Worm (Caenorhabditis elegans): ENCODE results near the gene C49A9.2.
"Not testable (repeated sequence)": the region's sequence is repeated elsewhere in the genome, so short reads cannot be mapped to it uniquely, and the experiment has no call there.

The C49A9.2 gene

DNA sequence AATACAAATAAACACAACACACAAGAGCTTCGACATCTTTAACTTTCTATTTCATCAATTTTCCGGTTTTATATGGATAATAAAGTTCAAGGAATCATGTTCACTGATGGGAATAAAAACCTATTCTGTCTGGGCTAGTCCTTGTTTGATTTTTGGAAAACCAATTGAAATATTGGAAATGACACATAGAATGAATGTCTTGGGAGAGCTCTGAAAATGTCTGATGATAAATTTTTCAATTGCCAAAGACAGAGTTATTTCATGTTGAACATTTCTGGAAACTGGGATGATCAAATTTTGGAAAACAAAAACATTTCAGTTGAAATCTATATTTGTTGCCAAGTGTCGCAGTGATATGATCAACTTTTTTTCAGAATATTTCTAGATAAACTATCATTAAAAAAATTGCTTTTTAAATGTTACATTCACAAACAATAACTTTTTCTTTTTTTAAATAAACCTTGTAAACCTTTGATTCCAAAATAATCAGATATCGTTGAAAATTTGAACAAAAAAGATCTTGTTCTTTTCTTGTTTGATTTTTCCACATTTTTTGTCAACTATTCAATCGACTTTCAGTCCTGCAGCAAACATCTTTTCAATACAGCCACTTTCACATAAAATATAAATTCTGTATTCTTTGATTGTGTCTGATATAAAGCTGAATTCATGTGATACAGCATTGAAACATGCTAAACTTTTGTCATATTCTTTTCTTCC is 12.4 kb downstream of the C49A9.2 start, which contains the start of the genes F58F9.6 and F58F9.8:
Gene F58F9.6 (minus strand): TSS at position 101 of the 720 bp plus-strand sequence.
Gene F58F9.8 (plus strand): TSS at position 670 of the 720 bp plus-strand sequence.
- TF ChIP-seq ref-1 (GFP tag; conservative IDR thresholded peaks at IDR 0.05) = no peak
- no peak for TF ChIP-seq tab-1 (GFP tag; IDR thresholded peaks at IDR 0.05)
- no peak for TF ChIP-seq ztf-29 (GFP tag; IDR thresholded peaks at IDR 0.05)
- no peak for TF ChIP-seq ztf-23 (GFP tag; IDR thresholded peaks at IDR 0.05)
- no peak for TF ChIP-seq cog-1 (tag; optimal IDR thresholded peaks at IDR 0.05)
- no peak for TF ChIP-seq med-1 (GFP tag; optimal IDR thresholded peaks at IDR 0.05; ENCODE audit: insufficient read depth)
- no peak for TF ChIP-seq T22C8.4 (GFP tag; IDR thresholded peaks at IDR 0.05)
- no peak for TF ChIP-seq klf-2 (GFP tag; conservative IDR thresholded peaks at IDR 0.05)

ce11 chrIV:6239993-6240392 is 14.8 kb downstream of the C49A9.2 start, which contains the start of gene F58F9.9:
F58F9.9 (plus strand) TSS chrIV:6240293.
- no peak for TF ChIP-seq T22C8.4 (GFP tag; IDR thresholded peaks at IDR 0.05)
- TF ChIP-seq ztf-29 (GFP tag; IDR thresholded peaks at IDR 0.05) = no peak
- TF ChIP-seq tab-1 (GFP tag; IDR thresholded peaks at IDR 0.05) = no peak

ce11 chrIV:6248486-6248885 is 23.2 kb downstream of the C49A9.2 start, which contains the start of gene acox-3:
acox-3 (minus strand) TSS chrIV:6248492.
- TF ChIP-seq klf-2 (GFP tag; conservative IDR thresholded peaks at IDR 0.05) (no peak), flt-1 (GFP tag; IDR thresholded peaks at IDR 0.05) (no peak), ztf-29 (GFP tag; IDR thresholded peaks at IDR 0.05) (no peak), med-1 (GFP tag; optimal IDR thresholded peaks at IDR 0.05; ENCODE audit: insufficient read depth) (no peak), tab-1 (GFP tag; IDR thresholded peaks at IDR 0.05) (no peak), cog-1 (tag; optimal IDR thresholded peaks at IDR 0.05) (no peak), ztf-23 (GFP tag; IDR thresholded peaks at IDR 0.05) (no peak), ref-1 (GFP tag; conservative IDR thresholded peaks at IDR 0.05) (no peak), T22C8.4 (GFP tag; IDR thresholded peaks at IDR 0.05) (no peak)

DNA sequence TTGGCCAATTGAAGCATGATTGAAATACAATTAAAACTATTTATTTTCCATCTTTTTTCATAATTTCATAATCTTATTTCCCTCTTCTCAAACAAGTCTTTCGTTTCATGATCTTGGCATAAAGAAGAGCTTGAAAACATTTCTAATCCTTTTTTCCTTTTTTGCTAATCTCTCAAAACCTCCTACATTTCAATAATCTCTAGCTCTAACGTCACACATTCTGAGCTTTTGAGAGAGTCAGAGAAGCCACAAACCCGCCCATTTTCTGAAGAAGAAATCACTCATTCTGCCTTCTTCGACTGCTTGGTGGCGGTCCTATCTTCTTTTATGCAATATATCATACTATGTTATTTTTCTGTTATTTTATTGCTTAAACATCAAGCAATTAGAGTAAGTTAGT is 24.3 kb downstream of the C49A9.2 start, which contains the start of gene F58F9.1:
Gene F58F9.1 (plus strand): TSS at position 251 of the 400 bp plus-strand sequence.
- TF ChIP-seq tab-1 (GFP tag; IDR thresholded peaks at IDR 0.05) (no peak), ref-1 (GFP tag; conservative IDR thresholded peaks at IDR 0.05) (no peak), klf-2 (GFP tag; conservative IDR thresholded peaks at IDR 0.05) (no peak), T22C8.4 (GFP tag; IDR thresholded peaks at IDR 0.05) (no peak), ztf-29 (GFP tag; IDR thresholded peaks at IDR 0.05) (no peak), med-1 (GFP tag; optimal IDR thresholded peaks at IDR 0.05; ENCODE audit: insufficient read depth) (no peak), cog-1 (tag; optimal IDR thresholded peaks at IDR 0.05) (no peak), ztf-23 (GFP tag; IDR thresholded peaks at IDR 0.05) (no peak), flt-1 (GFP tag; IDR thresholded peaks at IDR 0.05) (no peak)

- not testable (repeated sequence) for TF ChIP-seq cog-1 (tag; optimal IDR thresholded peaks at IDR 0.05); flt-1 (GFP tag; IDR thresholded peaks at IDR 0.05); med-1 (GFP tag; optimal IDR thresholded peaks at IDR 0.05; ENCODE audit: insufficient read depth)
Measured at ce11 chrIV:6253000-6253399, 27.8 kb downstream of the C49A9.2 start, which contains the start of gene T13A10.2. T13A10.2 (plus strand) TSS chrIV:6253300.

DNA sequence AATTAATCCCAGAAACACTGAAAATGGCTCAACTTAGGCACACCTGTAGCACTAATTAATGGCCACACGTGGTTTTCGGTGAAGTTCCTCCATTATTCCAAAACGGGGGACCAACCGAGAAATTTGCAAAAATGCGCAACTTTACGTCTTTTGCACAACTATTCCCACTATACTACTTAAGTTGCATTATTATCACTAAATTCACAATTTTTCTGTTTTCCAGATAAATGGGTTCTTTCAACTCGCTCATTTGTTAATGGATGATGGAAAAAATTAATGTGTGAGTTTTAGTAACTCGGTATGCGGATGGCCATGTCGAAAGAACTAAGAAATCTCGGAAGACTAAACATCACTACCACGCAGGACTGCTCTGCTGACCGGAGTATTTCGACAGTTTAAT is 29.4 kb downstream of the C49A9.2 start, which contains the start of gene T13A10.64:
Gene T13A10.64 (plus strand): TSS at position 301 of the 400 bp plus-strand sequence.
- TF ChIP-seq klf-2 (GFP tag; conservative IDR thresholded peaks at IDR 0.05) = no peak
- no peak for TF ChIP-seq ref-1 (GFP tag; conservative IDR thresholded peaks at IDR 0.05)
- TF ChIP-seq ztf-23 (GFP tag; IDR thresholded peaks at IDR 0.05) = no peak
- TF ChIP-seq T22C8.4 (GFP tag; IDR thresholded peaks at IDR 0.05) = no peak
- no peak for TF ChIP-seq cog-1 (tag; optimal IDR thresholded peaks at IDR 0.05)
- no peak for TF ChIP-seq ztf-29 (GFP tag; IDR thresholded peaks at IDR 0.05)
- no peak for TF ChIP-seq tab-1 (GFP tag; IDR thresholded peaks at IDR 0.05)
- TF ChIP-seq flt-1 (GFP tag; IDR thresholded peaks at IDR 0.05) = no peak
- TF ChIP-seq med-1 (GFP tag; optimal IDR thresholded peaks at IDR 0.05; ENCODE audit: insufficient read depth) = no peak

ce11 chrIV:6258967-6259366 is 33.7 kb downstream of the C49A9.2 start:
- no peak for TF ChIP-seq med-1 (GFP tag; optimal IDR thresholded peaks at IDR 0.05; ENCODE audit: insufficient read depth)
- no peak for TF ChIP-seq klf-2 (GFP tag; conservative IDR thresholded peaks at IDR 0.05)
- no peak for TF ChIP-seq ztf-23 (GFP tag; IDR thresholded peaks at IDR 0.05)
- no peak for TF ChIP-seq ztf-29 (GFP tag; IDR thresholded peaks at IDR 0.05)
- no peak for TF ChIP-seq tab-1 (GFP tag; IDR thresholded peaks at IDR 0.05)
- TF ChIP-seq flt-1 (GFP tag; IDR thresholded peaks at IDR 0.05) = no peak
- no peak for TF ChIP-seq ref-1 (GFP tag; conservative IDR thresholded peaks at IDR 0.05)
- no peak for TF ChIP-seq T22C8.4 (GFP tag; IDR thresholded peaks at IDR 0.05)
- TF ChIP-seq cog-1 (tag; optimal IDR thresholded peaks at IDR 0.05) = no peak

- TF ChIP-seq cog-1 (tag; optimal IDR thresholded peaks at IDR 0.05) (no peak), ref-1 (GFP tag; conservative IDR thresholded peaks at IDR 0.05) (no peak), T22C8.4 (GFP tag; IDR thresholded peaks at IDR 0.05) (no peak), flt-1 (GFP tag; IDR thresholded peaks at IDR 0.05) (no peak), klf-2 (GFP tag; conservative IDR thresholded peaks at IDR 0.05) (no peak), ztf-29 (GFP tag; IDR thresholded peaks at IDR 0.05) (no peak), ztf-23 (GFP tag; IDR thresholded peaks at IDR 0.05) (no peak)
Measured at ce11 chrIV:6259732-6260131, 34.5 kb downstream of the C49A9.2 start, which contains the start of gene nlp-16. nlp-16 (minus strand) TSS chrIV:6259832.

DNA sequence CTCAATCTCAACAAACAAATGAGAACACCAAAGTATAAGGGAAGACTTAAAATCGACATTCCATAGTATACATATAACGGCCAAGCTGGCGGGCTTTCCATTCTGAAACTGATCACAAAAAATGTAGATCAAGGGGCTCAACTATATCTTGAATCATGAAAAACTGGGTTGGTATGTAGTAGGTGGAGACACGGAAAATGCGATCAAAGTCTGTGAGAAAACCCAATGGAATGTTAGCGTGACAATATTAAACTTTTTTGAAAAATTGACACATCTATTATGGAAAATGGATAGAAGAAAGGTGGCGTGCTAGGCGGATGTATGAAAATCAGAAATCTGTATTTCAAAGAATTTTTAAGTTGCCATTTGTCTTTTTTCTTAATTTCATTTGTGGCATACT is 38.0 kb downstream of the C49A9.2 start, which contains the start of gene srv-28:
Gene srv-28 (minus strand): TSS at position 101 of the 400 bp plus-strand sequence.
- TF ChIP-seq med-1 (GFP tag; optimal IDR thresholded peaks at IDR 0.05; ENCODE audit: insufficient read depth) = no peak
- TF ChIP-seq klf-2 (GFP tag; conservative IDR thresholded peaks at IDR 0.05) = no peak
- TF ChIP-seq tab-1 (GFP tag; IDR thresholded peaks at IDR 0.05) = no peak
- TF ChIP-seq ztf-29 (GFP tag; IDR thresholded peaks at IDR 0.05) = no peak
- no peak for TF ChIP-seq cog-1 (tag; optimal IDR thresholded peaks at IDR 0.05)
- no peak for TF ChIP-seq ztf-23 (GFP tag; IDR thresholded peaks at IDR 0.05)
- TF ChIP-seq T22C8.4 (GFP tag; IDR thresholded peaks at IDR 0.05) = no peak
